Fruit fly (Drosophila melanogaster): Measurements from ENCODE around the gene org-1.

org-1 gene

DNA sequence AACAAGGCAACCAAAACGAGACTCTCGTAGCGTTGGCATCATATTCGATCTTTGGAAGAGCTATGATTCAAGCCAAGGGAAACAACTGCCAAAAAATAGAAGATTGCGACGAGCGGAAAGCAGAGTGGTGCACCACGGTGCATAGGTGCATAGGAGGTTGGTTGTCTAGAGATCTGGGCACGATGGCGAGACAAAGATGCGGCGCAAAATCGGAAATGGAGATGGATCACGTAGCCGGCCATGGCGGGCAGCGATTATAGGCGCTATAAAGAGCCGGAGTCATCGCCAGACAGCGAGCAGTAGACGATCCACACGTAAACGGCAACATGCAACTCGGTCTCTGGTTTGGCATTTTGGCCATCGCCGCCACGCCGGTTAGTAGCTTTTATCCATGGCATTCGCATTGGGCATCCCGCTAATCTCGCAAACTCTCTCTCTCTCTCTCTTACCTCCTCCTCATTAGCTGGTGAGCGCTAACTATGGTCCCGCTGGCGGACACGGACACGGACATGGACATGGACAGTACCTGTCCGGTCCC lies 24.2 kb upstream of the org-1 start, which contains the start of gene Cp36:
Gene Cp36 (plus strand): TSS at position 289 of the 538 bp plus-strand sequence.
- no peak for TF ChIP-seq CG17801 (GFP tag; optimal IDR thresholded peaks at IDR 0.05; ENCODE audit: partially characterized antibody)

DNA sequence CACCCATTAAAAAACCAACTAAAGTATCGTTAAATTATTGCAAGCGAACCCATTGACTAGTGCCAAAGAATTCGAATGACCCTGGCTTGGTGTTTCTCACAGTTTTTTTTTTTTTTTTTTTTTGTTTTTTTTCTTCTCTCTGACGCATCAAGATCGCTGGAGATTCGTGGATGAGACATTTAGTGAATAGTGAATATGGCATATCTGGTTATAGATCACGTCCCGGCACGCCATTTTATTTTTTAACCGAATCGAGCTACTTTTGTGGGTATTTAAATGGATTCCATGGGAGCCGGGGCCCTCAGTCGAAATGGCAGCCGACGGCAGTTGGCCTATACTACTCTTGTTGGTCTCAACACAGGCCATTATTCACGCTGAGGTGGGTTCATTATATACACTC lies 21.9 kb upstream of the org-1 start, which contains the start of gene Cp7Fc:
Gene Cp7Fc (plus strand): TSS at position 301 of the 400 bp plus-strand sequence.
- no peak for TF ChIP-seq CG17801 (GFP tag; optimal IDR thresholded peaks at IDR 0.05; ENCODE audit: partially characterized antibody)

DNA sequence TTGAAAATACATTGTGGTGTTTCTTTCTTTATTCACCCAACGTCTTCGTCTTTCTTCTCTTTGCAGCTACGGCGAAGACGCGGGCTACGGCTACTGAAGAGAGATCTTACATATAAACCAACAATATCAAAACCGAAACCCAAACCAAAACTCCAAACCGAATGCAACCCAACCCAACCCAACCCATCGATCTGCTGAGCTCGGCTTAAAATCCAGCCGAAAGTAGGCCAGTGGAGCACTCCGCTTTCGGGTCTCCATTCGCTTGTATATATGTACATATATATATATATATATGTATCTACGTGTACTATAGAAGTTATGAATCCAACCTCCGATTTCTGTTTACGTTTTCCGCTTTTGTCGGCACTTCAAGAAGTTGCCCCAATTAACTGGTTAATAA lies 20.8 kb upstream of the org-1 start:
- TF ChIP-seq CG17801 (GFP tag; optimal IDR thresholded peaks at IDR 0.05; ENCODE audit: partially characterized antibody), result no peak

DNA sequence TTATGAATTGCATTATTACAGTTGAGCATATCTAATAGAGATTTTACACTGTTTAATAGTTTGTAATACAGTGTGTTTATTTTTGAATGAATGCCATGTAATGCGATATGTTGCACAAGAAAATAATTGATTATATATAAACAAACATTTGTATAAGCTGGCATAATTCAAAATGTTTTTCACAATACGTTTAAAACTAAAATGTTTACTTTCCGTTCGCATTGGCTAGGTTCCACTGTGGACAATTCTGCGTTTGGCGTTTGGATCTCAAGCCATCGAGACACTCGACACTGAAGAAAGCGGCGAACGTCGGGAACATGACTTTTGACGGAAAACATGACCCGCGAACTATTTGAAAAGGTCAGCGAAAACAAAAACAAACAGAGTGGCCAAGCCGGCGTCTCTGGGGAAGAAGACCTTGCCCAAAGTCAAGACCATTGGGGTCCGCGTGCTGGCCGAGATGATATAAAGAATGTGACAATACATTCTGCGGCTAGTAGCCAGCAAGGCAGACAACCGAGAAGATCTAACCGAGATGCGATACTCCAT lies 18.5 kb upstream of the org-1 start, which contains the start of gene Cp7Fb:
Gene Cp7Fb (plus strand): TSS at position 499 of the 549 bp plus-strand sequence.
- no peak for TF ChIP-seq CG17801 (GFP tag; optimal IDR thresholded peaks at IDR 0.05; ENCODE audit: partially characterized antibody)

DNA sequence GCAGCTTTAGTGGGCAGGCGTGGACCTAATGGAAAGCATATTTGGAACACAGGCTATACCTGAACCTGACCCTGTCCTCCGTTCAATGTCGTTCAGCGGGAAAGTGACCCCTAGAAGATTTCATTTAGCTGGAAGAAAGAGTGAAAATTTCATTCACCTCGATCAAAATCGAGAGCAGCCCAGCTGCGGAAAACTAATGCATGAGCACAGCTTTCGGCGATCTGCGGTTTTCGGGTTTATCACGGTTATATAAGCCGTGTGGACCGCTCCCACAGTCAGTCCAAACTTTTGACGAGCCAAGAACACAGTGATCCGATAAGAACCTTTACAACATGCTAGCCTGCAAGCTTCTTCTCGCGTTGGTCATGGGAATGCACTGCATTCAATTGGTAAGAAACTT lies 15.7 kb upstream of the org-1 start, which contains the start of gene Cp7Fa:
Gene Cp7Fa (plus strand): TSS at position 301 of the 400 bp plus-strand sequence.
- TF ChIP-seq CG17801 (GFP tag; optimal IDR thresholded peaks at IDR 0.05; ENCODE audit: partially characterized antibody), result no peak

DNA sequence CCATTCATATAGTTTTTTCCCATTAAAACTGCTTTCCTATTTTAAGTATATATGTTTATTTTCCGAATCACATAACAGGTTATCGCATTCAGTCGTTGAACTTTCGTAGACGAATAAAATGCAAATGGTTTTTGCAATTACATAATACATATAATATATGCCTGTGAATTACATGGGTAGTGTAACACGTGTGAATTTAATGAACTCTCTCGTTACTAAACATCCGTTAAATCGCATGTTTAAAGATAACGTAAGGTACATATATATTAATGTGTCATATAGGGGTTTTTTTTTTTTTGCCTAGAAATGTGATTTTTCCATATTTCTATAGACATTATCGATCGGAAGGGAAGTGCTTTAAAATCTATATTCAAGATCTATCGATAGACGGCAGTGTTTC lies 14.7 kb upstream of the org-1 start:
- TF ChIP-seq CG17801 (GFP tag; optimal IDR thresholded peaks at IDR 0.05; ENCODE audit: partially characterized antibody), result no peak

DNA sequence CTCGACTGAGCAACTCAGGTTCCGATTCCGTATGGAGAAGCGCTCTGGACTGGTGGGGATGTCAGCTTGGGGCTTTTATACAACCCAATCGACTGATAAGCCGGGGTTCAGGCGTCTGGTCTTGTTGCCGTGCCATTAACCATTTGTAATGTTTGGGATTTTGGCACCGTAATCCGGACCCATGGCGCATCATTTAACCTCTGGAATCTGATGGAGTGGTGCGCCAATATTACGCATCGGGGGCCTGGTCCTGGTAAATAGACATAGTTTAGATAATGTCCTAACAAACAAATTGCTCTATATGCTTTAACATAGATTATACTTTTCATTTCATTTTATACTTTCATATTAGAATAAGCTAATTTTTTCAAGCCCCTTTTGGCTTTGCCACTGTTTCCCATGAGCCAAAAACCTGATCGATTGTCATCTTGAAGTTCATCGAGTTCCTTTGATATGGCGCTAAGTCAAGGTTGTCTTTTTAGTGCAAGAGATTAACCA lies 14.1 kb upstream of the org-1 start, which contains the start of gene CG12116:
Gene CG12116 (minus strand): TSS at position 51 of the 498 bp plus-strand sequence.
- no peak for TF ChIP-seq CG17801 (GFP tag; optimal IDR thresholded peaks at IDR 0.05; ENCODE audit: partially characterized antibody)

DNA sequence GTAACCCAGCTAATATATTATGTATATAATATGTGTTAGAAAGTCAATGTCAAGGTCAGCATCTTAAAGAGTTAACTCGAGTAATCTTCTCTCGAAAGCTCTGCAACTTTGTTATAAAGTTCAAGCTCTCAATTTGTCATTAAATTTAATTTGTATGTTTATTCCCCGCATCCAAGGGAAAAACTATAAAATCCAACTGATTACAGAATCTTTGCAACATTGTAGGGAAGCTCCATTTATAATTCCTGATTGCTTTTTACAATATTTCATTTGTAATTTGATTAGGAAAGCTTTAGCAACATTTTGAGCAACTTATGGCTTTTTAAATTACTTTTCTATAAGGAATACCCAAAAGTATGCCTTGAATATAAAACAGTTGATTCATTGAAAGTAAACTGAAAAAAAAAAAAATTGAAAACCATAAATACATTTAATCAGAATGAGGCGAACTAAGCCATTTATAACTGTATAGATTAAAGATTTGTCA lies 11.9 kb upstream of the org-1 start:
- no peak for TF ChIP-seq CG17801 (GFP tag; optimal IDR thresholded peaks at IDR 0.05; ENCODE audit: partially characterized antibody)

DNA sequence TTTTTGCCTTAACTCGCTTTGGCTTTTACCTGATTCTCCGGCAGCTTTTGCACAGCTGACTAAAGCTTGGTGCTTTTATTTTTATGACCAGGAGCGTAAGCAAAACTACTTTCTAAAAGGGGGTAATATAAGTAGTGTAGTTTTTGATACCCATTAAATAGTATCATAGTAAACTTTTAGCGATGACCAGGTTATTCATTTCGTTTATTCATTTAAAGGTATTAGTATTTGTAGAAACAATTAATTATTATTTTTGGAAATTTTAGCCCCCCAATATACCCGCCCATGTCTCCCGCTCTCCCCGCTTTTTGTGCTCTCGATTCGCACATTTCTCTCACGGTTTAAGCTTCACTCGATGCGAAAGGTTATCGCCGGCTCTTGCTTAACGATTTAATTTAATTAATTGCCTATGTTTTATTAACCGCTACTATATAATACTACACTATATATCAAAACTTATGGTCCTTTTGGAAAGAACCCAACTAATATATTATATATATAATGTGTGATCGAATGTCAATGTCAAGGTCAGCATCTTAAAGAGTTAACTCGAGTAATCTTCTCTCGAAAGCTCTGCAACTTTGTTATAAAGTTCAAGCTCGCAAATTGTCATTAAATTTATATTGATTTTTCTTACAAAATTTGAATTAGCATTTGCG lies 9.6 kb upstream of the org-1 start, which contains the start of gene Sptr:
Gene Sptr (minus strand): TSS at position 61 of the 659 bp plus-strand sequence.
- TF ChIP-seq CG17801 (GFP tag; optimal IDR thresholded peaks at IDR 0.05; ENCODE audit: partially characterized antibody), result no peak

DNA sequence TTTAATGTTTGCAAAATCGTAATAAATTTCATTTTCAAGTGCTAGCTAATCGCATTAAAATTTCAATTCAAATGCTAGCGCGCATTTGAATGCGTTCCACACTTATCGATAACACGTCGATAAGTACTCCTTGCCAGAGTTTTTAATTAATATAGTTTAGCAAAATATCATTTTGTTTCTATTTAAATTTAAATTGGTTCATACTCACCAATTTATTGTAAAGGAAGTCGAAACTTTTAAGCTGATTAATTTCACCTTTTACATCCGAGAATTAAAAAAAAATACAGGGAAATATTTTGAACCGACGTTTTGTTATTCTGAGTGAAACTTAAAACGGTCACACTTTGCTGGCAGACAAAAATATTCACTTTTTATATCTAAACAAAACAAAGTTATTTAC lies 6.3 kb upstream of the org-1 start, which contains the start of gene Es2:
Gene Es2 (plus strand): TSS at position 333 of the 400 bp plus-strand sequence.
- no peak for TF ChIP-seq CG17801 (GFP tag; optimal IDR thresholded peaks at IDR 0.05; ENCODE audit: partially characterized antibody)

DNA sequence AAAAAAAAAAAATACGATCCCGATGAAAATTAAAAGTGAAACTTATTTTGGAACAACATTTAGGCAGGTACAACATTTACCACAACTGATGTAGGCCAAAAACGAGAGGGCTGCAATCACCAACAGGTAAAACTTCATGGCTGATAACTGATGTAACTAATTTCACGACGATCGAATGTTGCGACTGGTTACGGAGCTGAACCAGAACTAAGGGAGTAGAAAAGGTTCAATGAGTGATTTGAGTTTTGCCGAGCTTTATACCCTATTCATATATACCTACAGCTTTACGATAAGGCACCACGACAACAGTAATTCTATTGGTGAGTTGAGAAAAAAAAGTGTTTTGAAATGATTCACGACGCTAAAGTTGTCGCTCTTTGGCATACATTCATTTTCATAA lies 5.8 kb upstream of the org-1 start, which contains the start of gene CG15347:
Gene CG15347 (minus strand): TSS at position 213 of the 400 bp plus-strand sequence.
- no peak for TF ChIP-seq CG17801 (GFP tag; optimal IDR thresholded peaks at IDR 0.05; ENCODE audit: partially characterized antibody)

DNA sequence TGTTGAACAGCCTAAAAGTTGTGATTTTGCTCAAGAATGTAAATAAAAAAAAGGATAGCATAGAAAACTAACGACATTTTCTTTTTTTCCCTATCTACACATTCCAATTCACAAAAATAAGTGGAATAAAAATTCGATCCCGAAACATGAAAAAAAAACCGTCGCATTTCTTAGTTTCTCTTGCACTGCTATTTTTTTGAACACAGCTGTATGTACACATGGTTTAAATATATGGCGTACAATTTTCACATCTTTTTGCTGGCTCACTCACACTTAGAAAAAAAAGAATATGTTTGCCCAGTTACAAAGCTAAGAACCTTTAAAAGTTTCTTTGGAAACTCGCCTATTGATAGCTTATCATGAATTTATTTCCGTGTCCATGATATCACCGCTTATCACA lies 5.4 kb upstream of the org-1 start:
- no peak for TF ChIP-seq CG17801 (GFP tag; optimal IDR thresholded peaks at IDR 0.05; ENCODE audit: partially characterized antibody)

DNA sequence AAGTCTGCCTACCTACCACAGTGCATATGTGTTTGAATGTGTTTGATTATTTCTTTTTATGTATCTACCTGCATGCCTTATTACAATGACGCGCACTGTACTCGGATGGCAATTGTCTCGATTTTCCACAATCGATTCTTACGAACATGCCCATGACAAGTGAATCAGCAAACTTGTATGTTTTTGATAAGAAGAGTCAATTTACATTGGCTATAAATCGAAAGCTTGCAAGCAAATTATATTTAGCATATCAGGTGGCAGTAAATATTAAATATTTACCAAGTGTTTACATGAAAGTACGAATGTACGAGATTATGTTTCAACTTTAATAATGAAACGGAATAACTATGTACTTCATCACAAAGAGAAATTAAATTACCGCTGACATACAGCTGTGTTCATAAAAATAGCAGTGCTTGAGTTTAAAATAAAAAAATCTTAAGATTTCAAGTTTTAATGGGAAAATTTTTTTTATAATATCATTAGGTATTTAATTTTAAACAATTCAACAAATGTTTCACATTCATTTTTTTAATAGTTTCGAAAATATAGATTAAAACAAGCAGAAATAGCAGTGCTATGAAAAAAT lies 4.7 kb upstream of the org-1 start:
- no peak for TF ChIP-seq CG17801 (GFP tag; optimal IDR thresholded peaks at IDR 0.05; ENCODE audit: partially characterized antibody)

DNA sequence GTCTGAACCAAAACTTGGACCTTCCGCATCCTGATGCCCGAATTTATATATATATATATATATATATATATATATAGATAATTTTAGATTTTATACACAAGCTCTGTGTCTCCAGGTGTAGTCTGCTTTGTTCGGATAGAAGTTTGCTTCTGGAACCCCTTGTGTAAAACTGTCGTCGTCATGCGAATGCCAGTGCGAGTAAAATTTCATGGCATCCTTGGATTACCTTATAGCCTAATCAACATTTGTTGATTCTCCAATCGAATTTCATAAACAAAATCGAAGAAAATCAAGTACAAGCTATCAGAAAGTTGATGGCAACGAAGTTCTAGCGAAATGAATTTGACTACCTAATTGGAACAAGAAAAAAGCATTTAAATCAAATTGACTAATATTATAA lies 2.7 kb upstream of the org-1 start, which contains the start of gene CG32713:
Gene CG32713 (minus strand): TSS at position 101 of the 400 bp plus-strand sequence.
- no peak for TF ChIP-seq CG17801 (GFP tag; optimal IDR thresholded peaks at IDR 0.05; ENCODE audit: partially characterized antibody)

DNA sequence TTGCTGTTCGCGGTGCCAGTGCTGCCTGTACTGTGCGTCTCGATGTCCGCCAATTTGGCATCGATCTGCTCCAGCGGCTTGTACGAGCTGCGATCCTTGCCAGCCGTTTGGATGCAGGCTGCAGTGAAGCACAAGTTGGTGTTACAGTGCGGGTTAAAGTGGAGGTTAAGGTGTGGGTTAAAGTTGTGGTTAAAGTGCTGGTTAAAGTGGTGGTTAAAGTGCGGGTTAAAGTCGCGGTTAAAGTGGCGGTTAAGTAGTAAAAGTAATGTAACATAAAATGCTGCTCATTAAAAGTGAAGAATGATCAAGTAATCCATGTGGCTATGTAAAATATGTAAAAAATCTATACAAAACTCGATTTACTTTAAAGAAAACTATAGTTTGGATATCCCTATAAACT lies 2.7 kb downstream of the org-1 start:
- TF ChIP-seq CG17801 (GFP tag; optimal IDR thresholded peaks at IDR 0.05; ENCODE audit: partially characterized antibody), result no peak
